Worm (Caenorhabditis elegans): ENCODE results near the gene Y50D4A.4.

Gene Y50D4A.4

DNA sequence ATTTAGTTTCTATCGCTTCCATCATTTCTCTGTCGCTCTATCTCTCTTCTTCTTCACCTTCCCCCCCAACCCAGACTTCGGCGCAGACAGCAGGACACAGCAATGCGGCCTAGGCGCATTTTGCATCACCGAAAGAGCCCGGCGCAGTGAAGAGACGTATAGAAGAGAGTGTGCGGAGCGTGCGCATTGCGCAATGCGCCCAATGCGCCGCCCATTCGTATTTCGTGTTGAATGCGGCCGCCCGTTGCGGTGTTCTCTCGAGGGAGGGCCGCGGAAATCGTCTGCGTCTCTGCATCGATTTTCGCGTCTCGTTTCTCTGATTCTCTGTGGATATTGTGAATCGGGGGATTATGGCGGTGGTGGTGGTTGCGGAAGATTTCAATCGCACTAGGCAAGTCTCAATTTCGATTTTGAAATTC lies 44.6 kb downstream of the Y50D4A.4 start (continued):
- TF ChIP-seq athp-1 (tag; optimal IDR thresholded peaks at IDR 0.05) (peak; percentile 97), attf-5 (GFP tag; optimal IDR thresholded peaks at IDR 0.05) (peak; percentile 99), attf-6 (GFP tag; IDR thresholded peaks at IDR 0.05) (peak; percentile 66; the same call in 1 of the 2 replicates), F49E8.2 (tag; optimal IDR thresholded peaks at IDR 0.05; ENCODE audit: insufficient read depth) (no peak), snpc-4 (GFP tag; optimal IDR thresholded peaks at IDR 0.05) (peak; percentile 53), snpc-4 (tag; optimal IDR thresholded peaks at IDR 0.05) (peak; percentile 61 to 91 (median 82)), lin-40 (tag; optimal IDR thresholded peaks at IDR 0.05) (peak; percentile 99), snpc-3.4 (tag; optimal IDR thresholded peaks at IDR 0.05) (no peak), B0035.1 (tag; optimal IDR thresholded peaks at IDR 0.05) (peak; percentile 96), sptf-2 (GFP tag; optimal IDR thresholded peaks at IDR 0.05) (peak; percentile 83), hsf-1 (GFP tag; IDR thresholded peaks at IDR 0.05) (peak; percentile 68; the same call in 1 of the 2 replicates), ccch-3 (GFP tag; optimal IDR thresholded peaks at IDR 0.05) (peak; percentile 19), lag-1 (GFP tag; IDR thresholded peaks at IDR 0.05) (peak; percentile 85; the same call in 1 of the 2 replicates), repo-1 (tag; optimal IDR thresholded peaks at IDR 0.05) (peak; percentile 99), sea-2 (GFP tag; IDR thresholded peaks at IDR 0.05) (peak; percentile 96), Y95B8A.8 (GFP tag; IDR thresholded peaks at IDR 0.05) (peak; percentile 94), D2030.7 (GFP tag; IDR thresholded peaks at IDR 0.05) (peak; percentile 20; the same call in 1 of the 2 replicates), bed-1 (GFP tag; IDR thresholded peaks at IDR 0.05) (no peak), Y56A3A.18 (GFP tag; IDR thresholded peaks at IDR 0.05) (peak; percentile 96), K12H6.12 (tag; optimal IDR thresholded peaks at IDR 0.05) (peak; percentile 100), Y53F4B.3 (GFP tag; IDR thresholded peaks at IDR 0.05) (no peak), mxl-1 (tag; optimal IDR thresholded peaks at IDR 0.05) (no peak), snpc-1.1 (tag; optimal IDR thresholded peaks at IDR 0.05; ENCODE audit: insufficient read depth) (no peak), ceh-79 (tag; optimal IDR thresholded peaks at IDR 0.05) (peak; percentile 77), fkh-3 (tag; optimal IDR thresholded peaks at IDR 0.05) (peak; percentile 61), ama-1 (optimal IDR thresholded peaks at IDR 0.05) (no peak), ama-1 (GFP tag; optimal IDR thresholded peaks at IDR 0.05) (peak in 1 of 2 experiments; percentile 58), lsy-27 (tag; optimal IDR thresholded peaks at IDR 0.05; ENCODE audit: borderline replicate concordance, insufficient read depth) (no peak), tlf-1 (GFP tag; optimal IDR thresholded peaks at IDR 0.05) (peak; percentile 97), ztf-28 (GFP tag; IDR thresholded peaks at IDR 0.05) (0 out of 2 replicates have a peak, but pooled peaks have one; percentile 51), ztf-22 (GFP tag; optimal IDR thresholded peaks at IDR 0.05) (peak; percentile 99), him-1 (tag; optimal IDR thresholded peaks at IDR 0.05) (no peak), lin-35 (GFP tag; optimal IDR thresholded peaks at IDR 0.05) (peak in 2 of 3 experiments; percentile 19 to 96), atf-7 (tag; optimal IDR thresholded peaks at IDR 0.05) (peak; percentile 100), Y67H2A.10 (GFP tag; conservative IDR thresholded peaks at IDR 0.05) (peak; percentile 82), cebp-1 (GFP tag; IDR thresholded peaks at IDR 0.05) (peak; percentile 91), cebp-1 (tag; optimal IDR thresholded peaks at IDR 0.05) (peak; percentile 99), mcd-1 (GFP tag; IDR thresholded peaks at IDR 0.05) (peak; percentile 95), ekl-4 (GFP tag; IDR thresholded peaks at IDR 0.05) (peak; percentile 98), hmg-1.2 (GFP tag; IDR thresholded peaks at IDR 0.05) (peak; percentile 93), F37B4.10 (GFP tag; IDR thresholded peaks at IDR 0.05) (peak; percentile 98), pha-4 (tag; optimal IDR thresholded peaks at IDR 0.05) (no peak), F39B2.1 (GFP tag; IDR thresholded peaks at IDR 0.05) (no peak), rpc-1 (optimal IDR thresholded peaks at IDR 0.05) (no peak), rpc-1 (tag; optimal IDR thresholded peaks at IDR 0.05) (no peak), let-607 (tag; optimal IDR thresholded peaks at IDR 0.05) (peak; percentile 93 to 96), snpc-1.3 (tag; optimal IDR thresholded peaks at IDR 0.05; ENCODE audit: insufficient read depth) (no peak), B0019.2 (GFP tag; conservative IDR thresholded peaks at IDR 0.05) (peak; percentile 65; the same call in 1 of the 2 replicates)

All from whole organism, young adult.